Worm (Caenorhabditis elegans) whole organism, L4/young adult: ENCODE results near the gene W06A7.2.
A peak's percentile ranks its signal among the peaks of the same experiment; 100 is the strongest.

Experiments
- W03F9.2 ChIP-seq: fragments of 150-350 bp; optimal IDR thresholded peaks from 2 replicates; lab custom pipeline; 2014; ENCODE audit warnings: missing biosample characterization, missing genetic modification characterization
- dao-5 ChIP-seq: sonication (generic microtip); optimal IDR thresholded peaks from 2 replicates; lab custom pipeline; 2016; ENCODE audit warnings: missing genotype, missing genetic modification characterization, moderate library complexity, missing compliant biosample characterization
- him-1 ChIP-seq: sonication (generic microtip); optimal IDR thresholded peaks from 2 replicates; lab custom pipeline; 2016; ENCODE audit warnings: missing genotype, missing genetic modification reagents, missing genetic modification characterization, missing compliant biosample characterization

W06A7.2 gene

DNA sequence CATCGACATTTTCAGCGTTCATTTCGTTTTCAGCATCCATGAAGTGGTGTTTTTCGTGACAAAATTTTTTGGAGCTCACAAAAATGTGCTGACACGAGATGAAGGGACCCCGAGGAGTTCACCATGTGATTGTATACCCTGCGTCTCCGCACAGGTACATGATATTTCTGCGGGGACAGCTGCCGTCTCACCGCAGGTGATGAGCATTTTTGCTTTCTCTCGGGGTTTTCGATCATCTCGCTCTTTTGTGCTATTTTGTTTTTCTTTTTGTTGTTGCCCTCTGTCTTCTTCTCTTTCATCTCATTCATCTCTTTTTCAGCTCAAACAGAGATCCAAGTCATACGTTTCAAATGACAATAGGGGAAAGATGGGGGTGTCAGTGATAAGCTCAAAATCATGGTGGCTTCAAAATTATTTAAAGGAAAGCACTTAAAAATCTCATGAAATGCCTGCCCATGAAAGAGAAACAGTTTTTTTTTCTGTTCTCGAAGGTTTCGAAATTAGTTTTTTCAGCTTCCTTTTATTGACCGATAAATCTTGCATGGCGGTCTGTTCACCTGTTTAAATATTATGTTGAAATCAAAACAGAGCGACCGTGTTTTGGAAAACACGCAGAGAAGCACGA is 25.8 kb downstream of the W06A7.2 start, which contains the start of gene ret-1:
Gene ret-1 (minus strand): TSS at position 123 of the 625 bp plus-strand sequence.
- TF ChIP-seq dao-5 (no peak), him-1 (no peak), W03F9.2 (tag; lab: Kevin White, UChicago) (no peak)

DNA sequence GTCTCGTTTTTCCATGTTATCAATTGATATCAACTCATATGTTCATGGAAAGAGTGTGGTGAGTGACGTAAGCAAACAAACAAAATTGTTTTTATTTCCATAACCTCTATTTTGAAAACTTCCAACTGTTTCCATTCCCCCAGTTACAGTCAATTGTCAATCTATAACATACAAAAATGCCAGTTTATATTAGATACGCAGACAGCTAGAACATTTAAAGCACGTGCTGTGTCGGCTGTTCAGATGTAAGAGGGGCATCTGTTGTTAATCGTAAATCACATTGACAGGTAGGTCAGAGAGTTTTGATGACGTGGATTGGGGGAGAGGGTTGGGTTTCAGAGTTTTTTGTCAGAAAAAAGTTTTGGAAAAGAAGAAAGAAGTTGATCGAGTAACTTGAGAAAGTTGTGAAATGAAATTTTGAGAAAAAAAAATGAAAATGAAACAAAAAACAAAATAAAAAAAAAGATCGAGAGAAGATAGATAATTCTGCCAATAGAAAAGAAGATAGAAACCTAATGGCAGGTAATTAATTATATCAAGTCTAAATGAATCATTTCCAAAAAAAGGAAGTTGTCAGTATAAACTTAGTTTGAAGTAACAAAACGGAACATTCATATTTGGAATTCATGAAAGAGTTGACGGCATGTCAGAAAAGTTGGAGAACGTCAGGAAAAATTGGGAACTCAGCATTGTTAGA is 27.0 kb downstream of the W06A7.2 start:
- TF ChIP-seq W03F9.2 (tag; lab: Kevin White, UChicago) (peak; percentile 54), him-1 (no peak)

DNA sequence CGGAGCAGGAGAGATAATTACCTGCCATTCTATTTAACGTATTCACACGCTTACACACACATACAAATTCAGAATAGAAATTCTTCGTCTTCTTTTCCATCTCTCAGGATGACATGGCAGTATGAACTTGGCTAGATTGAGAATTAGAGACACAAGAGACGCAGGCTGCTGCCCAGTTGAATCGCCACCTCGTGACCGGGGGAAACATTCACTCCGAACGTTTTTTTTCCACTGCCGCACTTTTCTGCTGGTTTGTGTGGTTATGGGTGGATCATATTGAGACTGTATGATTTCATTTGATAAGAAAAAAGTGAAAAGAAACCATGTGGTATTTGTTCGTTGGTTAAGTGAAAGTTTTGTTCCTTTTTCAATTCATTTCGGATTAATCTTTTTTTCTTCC is 28.0 kb downstream of the W06A7.2 start:
- TF ChIP-seq W03F9.2 (tag; lab: Kevin White, UChicago) = peak; percentile 64
- no peak for TF ChIP-seq him-1

DNA sequence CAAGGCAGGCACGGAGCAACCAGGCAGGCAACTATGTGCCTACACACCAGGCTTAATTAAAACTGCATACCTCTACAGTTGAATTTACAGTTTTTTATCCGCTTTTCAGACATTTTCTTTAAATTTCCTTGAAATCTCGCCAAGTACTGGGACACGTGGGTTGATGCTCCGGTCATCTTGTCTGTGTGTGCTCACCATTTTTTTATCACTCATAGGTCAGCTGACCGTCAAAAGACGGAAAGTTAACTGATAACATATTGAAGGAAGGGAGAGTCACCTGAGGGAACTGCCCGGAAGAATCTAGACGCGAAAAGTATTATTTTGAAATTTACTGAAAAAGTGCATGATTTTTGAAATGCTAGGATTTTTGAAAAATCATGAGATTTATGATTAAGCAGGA is 28.9 kb downstream of the W06A7.2 start:
- no peak for TF ChIP-seq W03F9.2 (tag; lab: Kevin White, UChicago)
- no peak for TF ChIP-seq him-1
- no peak for TF ChIP-seq dao-5

DNA sequence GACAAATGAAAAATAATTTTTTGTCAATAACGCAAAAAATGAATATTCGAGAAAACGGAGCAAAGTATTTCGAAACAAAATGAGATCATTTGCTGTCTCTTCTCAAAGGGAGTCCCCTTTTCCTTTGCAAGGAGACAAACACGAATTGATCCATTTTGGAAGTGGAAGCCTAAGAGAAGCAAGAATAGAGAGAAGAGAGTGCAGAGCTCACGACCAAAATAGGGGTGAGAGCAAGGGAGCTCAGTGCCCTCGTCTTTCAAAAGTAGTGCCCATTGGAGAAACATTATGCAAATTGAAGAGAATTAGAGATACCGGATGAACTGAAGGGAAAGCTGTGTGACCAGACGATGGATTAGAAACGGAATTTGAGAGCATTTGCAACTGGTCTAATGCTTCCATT is 29.6 kb downstream of the W06A7.2 start:
- TF ChIP-seq him-1 (peak; percentile 38), dao-5 (no peak)

DNA sequence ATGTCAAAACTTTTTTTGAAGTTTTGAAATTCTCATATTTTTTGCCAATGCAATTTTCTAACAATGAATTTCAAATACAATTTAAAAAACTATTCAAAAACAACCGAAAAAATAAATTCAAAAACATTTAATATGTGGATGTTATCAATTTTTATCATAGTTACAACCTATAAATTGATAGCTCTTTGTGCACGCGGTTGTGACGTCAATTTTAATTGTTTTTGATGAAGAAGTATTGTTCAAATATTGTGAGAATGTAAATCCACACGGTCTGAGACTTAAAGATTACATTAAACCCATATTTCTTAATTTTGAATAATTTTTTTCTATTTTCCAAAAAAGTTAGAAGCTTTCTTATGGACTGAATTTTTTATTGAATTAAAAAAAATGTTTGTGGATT is 30.3 kb downstream of the W06A7.2 start:
- TF ChIP-seq W03F9.2 (tag; lab: Kevin White, UChicago) (no peak), dao-5 (no peak), him-1 (no peak)

DNA sequence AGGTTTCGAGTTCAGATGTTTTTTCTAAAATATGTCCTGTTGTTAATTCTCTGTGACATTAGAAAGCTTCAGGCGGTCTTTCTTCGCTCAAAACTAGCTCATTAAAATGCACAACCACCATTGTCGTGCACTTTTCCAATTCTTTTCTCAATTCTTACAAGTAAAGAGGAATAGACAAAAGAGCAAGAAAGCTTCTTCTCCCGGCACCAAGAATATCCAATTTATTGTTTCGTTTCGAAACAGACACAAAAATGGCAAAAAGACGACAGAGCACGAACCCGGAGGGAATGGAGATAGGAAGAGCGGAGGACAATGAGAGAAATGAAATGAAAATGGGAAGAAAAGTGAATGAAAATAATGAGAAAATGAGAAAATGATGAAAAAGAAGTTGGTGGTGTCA is 31.0 kb downstream of the W06A7.2 start:
- no peak for TF ChIP-seq him-1
- TF ChIP-seq W03F9.2 (tag; lab: Kevin White, UChicago) = no peak
- TF ChIP-seq dao-5 = no peak

DNA sequence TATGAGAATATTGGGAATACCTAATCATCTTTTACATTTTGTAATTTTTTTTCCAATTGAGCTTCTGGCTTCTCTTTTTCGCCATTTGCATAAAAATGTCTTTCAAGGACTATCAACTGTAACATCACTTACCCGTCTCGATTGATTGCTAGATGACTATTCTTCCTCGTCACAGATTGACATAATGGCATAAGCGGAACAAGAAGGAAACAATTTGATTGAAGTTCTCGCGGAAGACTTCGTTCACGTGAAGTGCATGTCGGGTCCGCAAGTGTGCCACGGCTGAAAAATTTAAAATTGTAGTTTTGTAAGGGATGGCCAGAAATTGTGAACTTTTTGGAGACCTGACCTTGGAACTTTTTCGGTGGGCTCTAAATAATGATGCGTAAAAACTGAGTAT is 32.1 kb downstream of the W06A7.2 start:
- TF ChIP-seq dao-5 (no peak), him-1 (no peak), W03F9.2 (tag; lab: Kevin White, UChicago) (no peak)

DNA sequence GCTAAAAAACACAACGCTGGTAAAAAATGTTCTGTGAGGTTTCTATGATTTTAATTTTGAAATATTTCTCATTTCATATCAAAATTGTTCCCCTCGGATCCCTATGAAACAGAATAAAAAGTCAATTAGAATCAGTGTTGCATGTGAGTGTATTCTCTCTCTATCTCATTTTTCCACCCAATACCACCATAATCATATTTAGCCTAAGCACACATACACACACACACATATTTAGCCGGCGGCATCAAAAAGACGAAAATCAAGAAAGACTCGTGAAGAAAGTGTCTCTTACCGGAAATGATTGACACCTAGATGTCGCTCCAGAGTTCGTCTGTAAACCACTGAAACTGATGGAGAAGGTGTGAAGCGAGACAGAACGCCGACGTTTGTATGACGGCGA is 32.6 kb downstream of the W06A7.2 start:
- no peak for TF ChIP-seq W03F9.2 (tag; lab: Kevin White, UChicago)
- TF ChIP-seq him-1 = no peak
- TF ChIP-seq dao-5 = no peak

DNA sequence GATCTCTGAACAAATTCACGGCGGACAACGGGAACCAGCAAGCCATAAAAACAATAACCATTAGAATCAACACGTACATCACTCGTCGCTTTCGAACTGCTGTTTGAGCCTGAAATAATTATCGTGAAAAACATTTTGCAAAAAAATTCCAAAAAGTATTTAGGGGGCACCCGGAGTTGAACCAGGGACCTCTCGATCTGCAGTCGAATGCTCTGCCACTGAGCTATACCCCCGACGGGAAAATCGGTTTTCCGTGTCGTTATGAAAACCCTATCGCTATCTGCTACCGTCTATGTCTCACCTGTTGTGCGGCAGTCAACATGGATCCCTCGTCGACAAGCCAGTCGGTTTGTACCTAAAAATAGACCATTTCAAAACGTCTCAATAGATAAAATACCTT is 34.0 kb downstream of the W06A7.2 start:
- TF ChIP-seq dao-5 = no peak
- peak; percentile 9 for TF ChIP-seq him-1
- no peak for TF ChIP-seq W03F9.2 (tag; lab: Kevin White, UChicago)

DNA sequence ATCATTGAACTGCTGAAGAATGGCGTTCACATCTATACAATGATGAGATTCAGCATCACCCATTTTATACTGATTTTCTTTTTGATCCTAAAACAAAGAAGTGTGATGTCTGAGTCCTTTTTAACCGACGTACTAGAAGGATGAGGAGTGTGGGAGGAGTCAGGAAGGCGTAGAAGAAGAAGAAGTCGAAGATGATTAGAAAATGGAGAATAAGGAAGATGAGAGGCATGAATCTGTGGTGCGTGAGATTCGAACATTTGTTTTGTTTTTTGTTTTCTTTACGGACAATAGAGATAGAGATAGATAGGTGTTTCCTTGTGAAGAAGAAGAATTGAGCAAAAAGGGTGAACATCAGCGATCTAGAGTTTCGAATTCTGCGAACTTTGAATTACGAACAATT is 36.9 kb downstream of the W06A7.2 start, which contains the start of gene npr-13:
Gene npr-13 (minus strand): TSS at position 101 of the 400 bp plus-strand sequence.
- TF ChIP-seq dao-5 = no peak
- no peak for TF ChIP-seq him-1
- TF ChIP-seq W03F9.2 (tag; lab: Kevin White, UChicago) = no peak

DNA sequence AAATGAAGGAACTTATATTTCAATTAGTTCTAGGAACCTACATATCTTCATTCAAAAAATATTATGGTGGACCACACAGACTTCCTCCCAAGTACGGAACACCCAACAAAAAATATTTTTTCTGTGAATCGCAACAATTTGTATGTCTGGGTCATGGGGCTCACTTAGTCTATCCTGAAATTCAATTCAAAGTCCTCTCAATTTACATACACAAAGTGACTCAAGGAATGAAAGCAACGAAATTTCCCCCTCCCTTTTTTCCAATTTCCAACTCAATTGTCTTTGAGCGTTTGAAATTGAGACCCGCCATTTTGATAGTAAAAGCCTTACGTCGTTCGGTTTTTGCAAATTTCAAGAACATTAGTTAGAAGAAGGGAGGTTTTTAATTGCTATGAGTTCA is 37.7 kb downstream of the W06A7.2 start:
- TF ChIP-seq W03F9.2 (tag; lab: Kevin White, UChicago) = no peak
- TF ChIP-seq him-1 = no peak
- TF ChIP-seq dao-5 = no peak

DNA sequence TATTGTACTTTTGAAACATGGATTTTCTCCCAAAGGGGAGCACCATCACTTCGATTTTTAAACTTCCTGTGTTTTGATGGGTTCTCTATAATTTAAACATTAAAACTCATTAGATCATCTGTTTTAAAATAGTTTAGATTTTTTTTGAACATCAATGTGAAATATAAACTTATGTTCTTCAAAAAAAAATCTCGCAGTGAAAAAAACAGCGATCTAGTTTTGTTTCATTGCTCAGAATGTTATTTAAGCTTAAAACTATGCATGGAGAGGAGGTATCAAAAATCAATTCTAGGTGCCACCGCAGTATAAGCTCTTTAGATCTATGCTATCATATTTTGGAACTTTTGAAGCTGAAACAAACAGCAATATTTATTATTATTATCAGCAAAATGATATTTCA is 46.5 kb downstream of the W06A7.2 start, which contains the start of gene gcy-14:
Gene gcy-14 (minus strand): TSS at position 101 of the 400 bp plus-strand sequence.
- TF ChIP-seq him-1 = no peak
- TF ChIP-seq dao-5 = no peak
- TF ChIP-seq W03F9.2 (tag; lab: Kevin White, UChicago) = no peak

DNA sequence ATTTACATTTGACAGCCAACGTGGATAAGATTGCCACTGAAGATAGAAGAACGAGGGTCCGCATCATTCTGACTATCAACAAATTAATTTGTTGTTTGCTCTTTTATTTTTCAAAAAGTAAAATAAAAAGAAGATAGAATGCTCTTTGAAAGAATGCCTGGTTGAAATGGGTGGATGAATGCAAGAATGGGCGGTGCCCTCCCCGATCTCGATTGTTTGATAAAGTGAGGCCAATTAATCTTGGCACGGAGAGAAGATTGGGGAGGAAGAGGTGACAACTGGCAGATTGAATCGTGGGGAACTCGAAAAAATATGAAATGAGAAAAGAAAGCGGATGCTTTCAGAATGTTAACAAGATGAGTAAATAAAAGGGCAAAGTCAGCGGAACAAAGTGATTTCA is 49.7 kb downstream of the W06A7.2 start, which contains the start of gene ZC412.3:
Gene ZC412.3 (minus strand): TSS at position 183 of the 400 bp plus-strand sequence.
- no peak for TF ChIP-seq dao-5
- no peak for TF ChIP-seq him-1
- TF ChIP-seq W03F9.2 (tag; lab: Kevin White, UChicago) = no peak
